Fruit fly (Drosophila melanogaster): ENCODE results near the gene CG4743.

The CG4743 gene

DNA sequence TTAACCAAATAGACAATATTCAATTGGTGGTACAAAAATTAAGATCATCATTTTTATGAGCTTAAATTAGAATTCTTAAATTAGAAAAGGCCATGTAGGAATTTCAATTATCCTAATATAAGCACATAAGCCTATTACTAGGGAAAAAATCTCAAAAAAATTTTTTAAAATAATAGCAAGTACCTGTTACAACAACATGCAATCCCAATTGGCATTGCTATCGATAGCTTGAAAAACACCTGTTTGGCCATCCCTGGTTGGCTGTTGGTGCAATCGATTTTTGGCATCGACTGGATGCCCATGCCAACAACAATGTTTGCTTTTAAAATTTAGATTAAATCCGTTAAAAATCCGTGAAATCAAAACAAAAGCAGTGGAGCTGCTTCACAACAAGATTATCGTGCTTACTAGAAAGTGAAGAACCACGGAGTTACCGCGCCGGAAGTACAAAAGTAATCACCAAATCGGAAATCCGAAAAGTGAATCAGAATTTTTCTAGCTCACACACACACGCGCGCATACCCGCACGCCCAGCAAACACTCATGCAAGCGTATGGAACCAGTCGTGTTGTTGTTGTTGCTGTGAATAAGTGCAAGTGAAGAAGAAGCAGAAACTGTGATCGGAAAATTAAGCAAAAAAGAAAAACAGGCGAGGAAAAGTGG, 18.7 kb downstream of the CG4743 start, which contains the start of gene RASSF8 (continued):
- peak; percentile 43 for TF ChIP-seq Atf-2 (GFP tag; optimal IDR thresholded peaks at IDR 0.05)
- TF ChIP-seq CG10654 (GFP tag; optimal IDR thresholded peaks at IDR 0.05) = peak; percentile 19
- no peak for TF ChIP-seq CG17912 (GFP tag; optimal IDR thresholded peaks at IDR 0.05)
- no peak for TF ChIP-seq Atf3 (GFP tag; optimal IDR thresholded peaks at IDR 0.05)
- TF ChIP-seq CG34422 (GFP tag; IDR thresholded peaks at IDR 0.05) = no peak
- no peak for TF ChIP-seq ato (GFP tag; IDR thresholded peaks at IDR 0.05; ENCODE audit: partially characterized antibody)
- TF ChIP-seq ac (GFP tag; optimal IDR thresholded peaks at IDR 0.05) = no peak
- TF ChIP-seq row (GFP tag; IDR thresholded peaks at IDR 0.05) = peak; percentile 82
- no peak for TF ChIP-seq dmrt11E (tag; optimal IDR thresholded peaks at IDR 0.05)
- no peak for TF ChIP-seq ewg (GFP tag; optimal IDR thresholded peaks at IDR 0.05)
- TF ChIP-seq CG15696 (tag; optimal IDR thresholded peaks at IDR 0.05) = no peak
- TF ChIP-seq dan (GFP tag; IDR thresholded peaks at IDR 0.05) = no peak
- TF ChIP-seq ttk (GFP tag; IDR thresholded peaks at IDR 0.05) = no peak
- peak; percentile 38 for TF ChIP-seq CG31441 (GFP tag; IDR thresholded peaks at IDR 0.05)
- peak; percentile 94 for TF ChIP-seq cg (GFP tag; optimal IDR thresholded peaks at IDR 0.05)
- no peak for TF ChIP-seq en (GFP tag; optimal IDR thresholded peaks at IDR 0.05)
- TF ChIP-seq fd3F (GFP tag; optimal IDR thresholded peaks at IDR 0.05) = no peak
- TF ChIP-seq Sry-δ (GFP tag; optimal IDR thresholded peaks at IDR 0.05) = peak; percentile 77
- no peak for TF ChIP-seq croc (GFP tag; conservative IDR thresholded peaks at IDR 0.05)
- TF ChIP-seq pum (GFP tag; optimal IDR thresholded peaks at IDR 0.05) = no peak
- TF ChIP-seq CHES-1-like (GFP tag; optimal IDR thresholded peaks at IDR 0.05) = peak; percentile 21
- no peak for TF ChIP-seq CG12219 (GFP tag; optimal IDR thresholded peaks at IDR 0.05)
- no peak for TF ChIP-seq cato (GFP tag; optimal IDR thresholded peaks at IDR 0.05; ENCODE audit: borderline replicate concordance)
- TF ChIP-seq Spps (tag; optimal IDR thresholded peaks at IDR 0.05) = no peak
- TF ChIP-seq HLH3B (GFP tag; IDR thresholded peaks at IDR 0.05) = no peak
- TF ChIP-seq MESR4 (GFP tag; optimal IDR thresholded peaks at IDR 0.05) = peak; percentile 88
- TF ChIP-seq CG10431 (GFP tag; optimal IDR thresholded peaks at IDR 0.05) = no peak
- no peak for TF ChIP-seq Fer2 (tag; optimal IDR thresholded peaks at IDR 0.05)
- TF ChIP-seq onecut (GFP tag; IDR thresholded peaks at IDR 0.05) = peak; percentile 84
- TF ChIP-seq nmo (GFP tag; optimal IDR thresholded peaks at IDR 0.05) = peak; percentile 42
- no peak for TF ChIP-seq Sry-β (GFP tag; optimal IDR thresholded peaks at IDR 0.05)
- TF ChIP-seq Hr51 (GFP tag; optimal IDR thresholded peaks at IDR 0.05) = no peak
- no peak for TF ChIP-seq CG8765 (GFP tag; IDR thresholded peaks at IDR 0.05)
- TF ChIP-seq mirr (GFP tag; optimal IDR thresholded peaks at IDR 0.05) = no peak
- TF ChIP-seq Myb (GFP tag; optimal IDR thresholded peaks at IDR 0.05) = peak; percentile 57
- no peak for TF ChIP-seq Taf1 (GFP tag; IDR thresholded peaks at IDR 0.05)
- TF ChIP-seq CG31224 (GFP tag; IDR thresholded peaks at IDR 0.05) = peak; percentile 26; the same call in 1 of the 2 replicates
- TF ChIP-seq Optix (GFP tag; IDR thresholded peaks at IDR 0.05) = no peak
- no peak for TF ChIP-seq CG11723 (GFP tag; optimal IDR thresholded peaks at IDR 0.05)
- TF ChIP-seq CG6254 (GFP tag; optimal IDR thresholded peaks at IDR 0.05) = no peak
- no peak for TF ChIP-seq psq (GFP tag; optimal IDR thresholded peaks at IDR 0.05)
- TF ChIP-seq slp2 (GFP tag; optimal IDR thresholded peaks at IDR 0.05) = no peak
- no peak for TF ChIP-seq zfh1 (GFP tag; IDR thresholded peaks at IDR 0.05)
- TF ChIP-seq CG32772 (GFP tag; IDR thresholded peaks at IDR 0.05) = no peak
- TF ChIP-seq eyg (GFP tag; optimal IDR thresholded peaks at IDR 0.05) = no peak
- no peak; the same call in 1 of the 2 replicates for TF ChIP-seq vvl (GFP tag; IDR thresholded peaks at IDR 0.05)
- TF ChIP-seq CG1647 (GFP tag; optimal IDR thresholded peaks at IDR 0.05) = peak; percentile 4
- TF ChIP-seq da (GFP tag; optimal IDR thresholded peaks at IDR 0.05) = no peak
- no peak for TF ChIP-seq CG10462 (GFP tag; optimal IDR thresholded peaks at IDR 0.05)
- TF ChIP-seq CG14667 (GFP tag; IDR thresholded peaks at IDR 0.05) = no peak
- no peak for TF ChIP-seq CG18599 (GFP tag; optimal IDR thresholded peaks at IDR 0.05)

All from whole organism, embryonic.